Worm (Caenorhabditis elegans): ENCODE measurements around the gene grl-6.

- TF ChIP-seq him-1 (tag; optimal IDR thresholded peaks at IDR 0.05) (no peak), W03F9.2 (tag; optimal IDR thresholded peaks at IDR 0.05) (no peak)
These were observed 42.9 kb downstream of the grl-6 start for ce11 chrX:6407805-6408204.

Data from whole organism, L4/young adult.